Worm (Caenorhabditis elegans) whole organism, early embryonic: ENCODE data around the gene C04G6.11.

Source experiments
- B0310.2 ChIP-seq: sonication (generic microtip); optimal IDR thresholded peaks from 2 replicates; lab custom pipeline; 2016; ENCODE audit warnings: mild to moderate bottlenecking, missing genetic modification characterization, missing compliant biosample characterization
- F13C5.2 ChIP-seq: sonication (generic microtip); optimal IDR thresholded peaks from 2 replicates; lab custom pipeline; 2017; ENCODE audit warnings: mild to moderate bottlenecking, missing genetic modification characterization, inconsistent platforms, missing compliant biosample characterization
- aly-1 ChIP-seq: sonication (generic microtip); optimal IDR thresholded peaks from 2 replicates; lab custom pipeline; 2016; ENCODE audit warnings: missing genetic modification characterization, missing compliant biosample characterization
- ama-1 ChIP-seq: fragments of 150-350 bp; optimal IDR thresholded peaks from 2 replicates; lab custom pipeline; 2014
- ceh-13 ChIP-seq: fragments of 200-800 bp; sonication (Bioruptor generic); optimal IDR thresholded peaks from 2 replicates; lab custom pipeline; 2018; ENCODE audit warnings: mild to moderate bottlenecking, missing genetic modification characterization, missing compliant biosample characterization
- ceh-36 ChIP-seq: sonication (generic microtip); optimal IDR thresholded peaks from 2 replicates; lab custom pipeline; 2016; ENCODE audit warnings: missing genetic modification characterization, inconsistent platforms, missing compliant biosample characterization
- ets-7 ChIP-seq: sonication (generic microtip); optimal IDR thresholded peaks from 2 replicates; lab custom pipeline; 2016; ENCODE audit warnings: missing genotype, missing genetic modification characterization, missing compliant biosample characterization
- flt-1 ChIP-seq: fragments of 200-800 bp; sonication (Bioruptor generic); IDR thresholded peaks from 2 replicates; pipeline ENCODE4 v1.3.6; 2022; ENCODE audit warnings: missing genetic modification characterization, missing compliant biosample characterization
- hmbx-1 ChIP-seq: sonication (generic microtip); optimal IDR thresholded peaks from 2 replicates; lab custom pipeline; 2016; ENCODE audit warnings: mild to moderate bottlenecking, missing genetic modification characterization, missing compliant biosample characterization
- hmg-4 ChIP-seq: fragments of 200-800 bp; sonication (Bioruptor generic); optimal IDR thresholded peaks from 2 replicates; lab custom pipeline; 2018; ENCODE audit warnings: mild to moderate bottlenecking, missing genetic modification characterization, missing compliant biosample characterization
- hnd-1 ChIP-seq: sonication (generic microtip); optimal IDR thresholded peaks from 2 replicates; lab custom pipeline; 2016; ENCODE audit warnings: missing genetic modification characterization, missing compliant biosample characterization
- pes-1 ChIP-seq: fragments of 200-800 bp; sonication (Bioruptor generic); IDR thresholded peaks from 2 replicates; pipeline ENCODE4 v1.3.6; 2022; ENCODE audit warnings: missing genetic modification reagents, missing genetic modification characterization, missing compliant biosample characterization
- scrt-1 ChIP-seq: fragments of 200-800 bp; sonication (Bioruptor generic); IDR thresholded peaks from 2 replicates; pipeline ENCODE4 v1.3.6; 2022; ENCODE audit warnings: missing genetic modification characterization, missing compliant biosample characterization
- sea-1 ChIP-seq: fragments of 200-800 bp; sonication (Bioruptor generic); conservative IDR thresholded peaks from 2 replicates; pipeline ENCODE4 v1.3.6; 2022; ENCODE audit warnings: missing genetic modification characterization, missing compliant biosample characterization
- tbx-11 ChIP-seq: fragments of 200-800 bp; sonication (Bioruptor generic); IDR thresholded peaks from 2 replicates; pipeline ENCODE4 v1.3.6; 2022; ENCODE audit warnings: missing genetic modification characterization, missing compliant biosample characterization
- tbx-37 ChIP-seq: fragments of 200-800 bp; sonication (Bioruptor generic); conservative IDR thresholded peaks from 2 replicates; pipeline ENCODE4 v1.3.6; 2022; ENCODE audit warnings: missing genetic modification reagents, missing genetic modification characterization, missing compliant biosample characterization
- tra-4 ChIP-seq: sonication (generic microtip); optimal IDR thresholded peaks from 2 replicates; lab custom pipeline; 2017; ENCODE audit warnings: missing genetic modification characterization, missing compliant biosample characterization

C04G6.11 gene

ce11 chrII:5091640-5092243, 11.9 kb downstream of the C04G6.11 start, which contains the start of gene pld-1:
Gene pld-1, minus strand, starts transcription at chrII:5091690.
- TF ChIP-seq ama-1 (lab: Kevin White, UChicago) (no peak), hmbx-1 (tag; lab: Kevin White, UChicago) (no peak), B0310.2 (tag; lab: Kevin White, UChicago) (no peak), sea-1 (GFP tag; lab: Robert Waterston, UW) (no peak), ceh-13 (GFP tag; lab: Kevin White, UChicago) (no peak), flt-1 (no peak), pes-1 (no peak), ets-7 (no peak), tbx-37 (GFP tag; lab: Robert Waterston, UW) (no peak), tra-4 (tag; lab: Kevin White, UChicago) (no peak), tbx-11 (GFP tag; lab: Robert Waterston, UW) (no peak), hnd-1 (tag; lab: Kevin White, UChicago) (no peak), scrt-1 (GFP tag; lab: Robert Waterston, UW) (no peak), F13C5.2 (tag; lab: Kevin White, UChicago) (no peak), aly-1 (no peak), hmg-4 (no peak)

ce11 chrII:5086143-5086542, 17.5 kb downstream of the C04G6.11 start:
- TF ChIP-seq tbx-37 (GFP tag; lab: Robert Waterston, UW) (no peak), ets-7 (no peak), flt-1 (no peak), sea-1 (GFP tag; lab: Robert Waterston, UW) (no peak), aly-1 (no peak), scrt-1 (GFP tag; lab: Robert Waterston, UW) (no peak), hnd-1 (tag; lab: Kevin White, UChicago) (no peak), tbx-11 (GFP tag; lab: Robert Waterston, UW) (no peak), hmbx-1 (tag; lab: Kevin White, UChicago) (no peak), tra-4 (tag; lab: Kevin White, UChicago) (no peak), ceh-13 (GFP tag; lab: Kevin White, UChicago) (no peak), F13C5.2 (tag; lab: Kevin White, UChicago) (no peak), B0310.2 (tag; lab: Kevin White, UChicago) (no peak)

- TF ChIP-seq tra-4 (tag; lab: Kevin White, UChicago) (no peak), flt-1 (no peak), hmg-4 (no peak), F13C5.2 (tag; lab: Kevin White, UChicago) (no peak), tbx-11 (GFP tag; lab: Robert Waterston, UW) (no peak), aly-1 (no peak), pes-1 (no peak), hmbx-1 (tag; lab: Kevin White, UChicago) (no peak), ama-1 (lab: Kevin White, UChicago) (no peak), ceh-36 (tag; lab: Kevin White, UChicago) (no peak), ceh-13 (GFP tag; lab: Kevin White, UChicago) (no peak), scrt-1 (GFP tag; lab: Robert Waterston, UW) (no peak), ets-7 (no peak), B0310.2 (tag; lab: Kevin White, UChicago) (no peak)
These were observed 18.2 kb downstream of the C04G6.11 start, which contains the start of gene txt-9 for ce11 chrII:5085450-5085849. Gene txt-9, plus strand, starts transcription at chrII:5085785.

ce11 chrII:5084225-5084624, 19.4 kb downstream of the C04G6.11 start:
- TF ChIP-seq ceh-13 (GFP tag; lab: Kevin White, UChicago) (no peak), hmbx-1 (tag; lab: Kevin White, UChicago) (no peak), pes-1 (no peak), flt-1 (no peak), B0310.2 (tag; lab: Kevin White, UChicago) (no peak), scrt-1 (GFP tag; lab: Robert Waterston, UW) (no peak), tbx-11 (GFP tag; lab: Robert Waterston, UW) (no peak), ets-7 (no peak), ama-1 (lab: Kevin White, UChicago) (no peak), sea-1 (GFP tag; lab: Robert Waterston, UW) (no peak), hmg-4 (no peak), F13C5.2 (tag; lab: Kevin White, UChicago) (no peak), aly-1 (no peak), ceh-36 (tag; lab: Kevin White, UChicago) (no peak), hnd-1 (tag; lab: Kevin White, UChicago) (no peak), tra-4 (tag; lab: Kevin White, UChicago) (no peak), tbx-37 (GFP tag; lab: Robert Waterston, UW) (no peak)

- TF ChIP-seq F13C5.2 (tag; lab: Kevin White, UChicago), result no peak
These were observed 20.3 kb downstream of the C04G6.11 start, which contains the start of gene C04G6.4 for ce11 chrII:5083341-5083740. Gene C04G6.4, minus strand, starts transcription at chrII:5083441.

- TF ChIP-seq ceh-36 (tag; lab: Kevin White, UChicago) (no peak), ceh-13 (GFP tag; lab: Kevin White, UChicago) (no peak), tra-4 (tag; lab: Kevin White, UChicago) (no peak), ama-1 (lab: Kevin White, UChicago) (no peak), flt-1 (no peak), aly-1 (no peak), hmbx-1 (tag; lab: Kevin White, UChicago) (no peak), pes-1 (no peak), scrt-1 (GFP tag; lab: Robert Waterston, UW) (no peak), hnd-1 (tag; lab: Kevin White, UChicago) (no peak), tbx-11 (GFP tag; lab: Robert Waterston, UW) (no peak)
These were observed 22.3 kb downstream of the C04G6.11 start, which contains the start of gene dsh-2 for ce11 chrII:5081124-5081913. Gene dsh-2, minus strand, starts transcription at chrII:5081174.
